Worm (Caenorhabditis elegans) whole organism, L1 larva: ENCODE data around the gene C27D6.11.

Experiments
- aly-2 ChIP-seq: fragments of 150-350 bp; optimal IDR thresholded peaks from 2 replicates; lab custom pipeline; 2014; ENCODE audit warnings: missing biosample characterization, missing genetic modification characterization
- fkh-10 ChIP-seq: sonication (generic microtip); optimal IDR thresholded peaks from 2 replicates; lab custom pipeline; 2017; ENCODE audit warnings: missing biosample characterization, missing genetic modification reagents, missing genetic modification characterization
- fos-1 ChIP-seq: fragments of 150-350 bp; optimal IDR thresholded peaks from 2 replicates; lab custom pipeline; 2014; ENCODE audit warnings: missing biosample characterization, missing genetic modification characterization
- hlh-17 ChIP-seq: fragments of 200-800 bp; sonication (Bioruptor generic); optimal IDR thresholded peaks from 2 replicates; lab custom pipeline; 2018; ENCODE audit warnings: missing genetic modification characterization, mild to moderate bottlenecking, missing compliant biosample characterization, moderate library complexity, borderline replicate concordance
- jun-1 ChIP-seq: fragments of 150-350 bp; optimal IDR thresholded peaks from 2 replicates; lab custom pipeline; 2014; ENCODE audit warnings: missing biosample characterization, missing genetic modification reagents, missing genetic modification characterization
- unc-62 ChIP-seq: fragments of 150-350 bp; optimal IDR thresholded peaks from 2 replicates; lab custom pipeline; 2014; ENCODE audit warnings: missing biosample characterization, missing genetic modification reagents, missing genetic modification characterization

DNA sequence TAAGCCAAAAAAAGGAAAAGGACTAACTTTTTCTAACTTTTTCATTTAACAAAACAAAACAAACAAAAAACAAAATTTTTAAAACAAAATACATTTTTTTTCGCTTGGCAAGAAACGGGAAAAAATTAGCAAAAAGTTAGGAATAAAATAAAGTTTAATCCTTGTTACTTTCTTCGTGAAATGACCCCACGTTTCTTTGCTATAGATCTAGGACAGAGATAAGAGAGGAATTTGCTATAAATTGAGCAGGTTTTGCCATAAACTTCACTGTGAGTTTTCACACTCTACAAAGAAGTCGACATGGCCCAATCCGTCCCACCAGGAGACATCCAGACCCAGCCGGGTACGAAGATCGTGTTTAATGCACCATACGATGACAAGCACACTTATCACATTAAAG, 38.5 kb upstream of the C27D6.11 start, which contains the start of gene msp-50:
- TF ChIP-seq aly-2 (tag; lab: Kevin White, UChicago): no peak
- TF ChIP-seq fos-1 (tag; lab: Kevin White, UChicago): no peak
- no peak for TF ChIP-seq jun-1 (tag; lab: Kevin White, UChicago)
- no peak for TF ChIP-seq fkh-10
- TF ChIP-seq hlh-17 (GFP tag; lab: Kevin White, UChicago): no peak
- no peak for TF ChIP-seq unc-62 (GFP tag; lab: Kevin White, UChicago)
